Fruit fly (Drosophila melanogaster) whole organism, prepupa: Measurements from ENCODE around the gene CG16721.

Experiments
- Blimp-1 ChIP-seq: fragments of 200-800 bp; sonication (Bioruptor generic); optimal IDR thresholded peaks from 3 replicates; lab custom pipeline; 2017; ENCODE audit warnings: missing biosample characterization, missing genetic modification characterization, mild to moderate bottlenecking, moderate library complexity, missing genetic modification reagents
- CG10631 ChIP-seq: fragments of 200-800 bp; sonication (Bioruptor generic); optimal IDR thresholded peaks from 2 replicates; lab custom pipeline; 2016; ENCODE audit warnings: missing biosample characterization, missing genetic modification characterization
- CG10669 ChIP-seq: fragments of 200-800 bp; sonication (Bioruptor generic); optimal IDR thresholded peaks from 3 replicates; lab custom pipeline; 2018; ENCODE audit warnings: missing biosample characterization, mild to moderate bottlenecking, missing genetic modification characterization, moderate library complexity
- CG11762 ChIP-seq: fragments of 200-800 bp; sonication (Bioruptor generic); optimal IDR thresholded peaks from 3 replicates; lab custom pipeline; 2016; ENCODE audit warnings: missing biosample characterization, missing genetic modification characterization; ENCODE audit not compliant: insufficient read depth
- CG15336 ChIP-seq: fragments of 200-800 bp; sonication (Bioruptor generic); IDR thresholded peaks from 2 replicates; pipeline ENCODE4 v1.3.6; 2022; ENCODE audit warnings: missing biosample characterization, missing genetic modification characterization
- CG1621 ChIP-seq: fragments of 200-800 bp; sonication (Bioruptor generic); optimal IDR thresholded peaks from 3 replicates; lab custom pipeline; 2018; ENCODE audit warnings: missing biosample characterization, mild to moderate bottlenecking, missing genetic modification characterization
- CG16779 ChIP-seq: fragments of 200-800 bp; sonication (Bioruptor generic); optimal IDR thresholded peaks from 3 replicates; lab custom pipeline; 2017; ENCODE audit warnings: missing biosample characterization, mild to moderate bottlenecking, missing genetic modification characterization
- CG3032 ChIP-seq: fragments of 200-800 bp; optimal IDR thresholded peaks from 2 replicates; lab custom pipeline; 2019; ENCODE audit warnings: missing biosample characterization, mild to moderate bottlenecking, missing genetic modification characterization, moderate library complexity
- CG32006 ChIP-seq: fragments of 200-800 bp; sonication (Bioruptor generic); optimal IDR thresholded peaks from 3 replicates; lab custom pipeline; 2017; ENCODE audit warnings: missing biosample characterization, mild to moderate bottlenecking, missing genetic modification characterization
- CG34406 ChIP-seq: fragments of 200-800 bp; sonication (Bioruptor generic); optimal IDR thresholded peaks from 3 replicates; lab custom pipeline; 2016; ENCODE audit warnings: missing biosample characterization, missing genetic modification characterization
- CG4318 ChIP-seq: fragments of 200-800 bp; sonication (Bioruptor generic); optimal IDR thresholded peaks from 3 replicates; lab custom pipeline; 2017; ENCODE audit warnings: missing biosample characterization, mild to moderate bottlenecking, missing genetic modification characterization
- CG6276 ChIP-seq: fragments of 200-800 bp; sonication (Bioruptor generic); optimal IDR thresholded peaks from 2 replicates; lab custom pipeline; 2017; ENCODE audit warnings: missing biosample characterization, mild to moderate bottlenecking, missing genetic modification characterization
- CG6808 ChIP-seq: fragments of 200-800 bp; sonication (Bioruptor generic); optimal IDR thresholded peaks from 3 replicates; lab custom pipeline; 2017; ENCODE audit warnings: missing biosample characterization, missing genetic modification characterization, mild to moderate bottlenecking, moderate library complexity, missing genetic modification reagents
- CG6854 ChIP-seq: fragments of 200-800 bp; sonication (Bioruptor generic); optimal IDR thresholded peaks from 2 replicates; lab custom pipeline; 2017; ENCODE audit warnings: missing biosample characterization, mild to moderate bottlenecking, missing genetic modification characterization
- CG8119 ChIP-seq: fragments of 200-800 bp; sonication (Bioruptor generic); IDR thresholded peaks from 3 replicates; pipeline ENCODE4 v1.3.6; 2022; ENCODE audit warnings: missing biosample characterization, missing genetic modification characterization
- CG8319 ChIP-seq: fragments of 200-800 bp; sonication (Bioruptor generic); optimal IDR thresholded peaks from 3 replicates; lab custom pipeline; 2016; ENCODE audit warnings: missing biosample characterization, missing genetic modification characterization
- CG8632 ChIP-seq: fragments of 200-800 bp; sonication (Bioruptor generic); optimal IDR thresholded peaks from 3 replicates; lab custom pipeline; 2016; ENCODE audit warnings: missing biosample characterization, missing genetic modification characterization
- CG9139 ChIP-seq: fragments of 200-800 bp; sonication (Bioruptor generic); optimal IDR thresholded peaks from 3 replicates; lab custom pipeline; 2017; ENCODE audit warnings: missing biosample characterization, mild to moderate bottlenecking, missing genetic modification characterization
- Eip75B ChIP-seq: fragments of 200-800 bp; sonication (Bioruptor generic); optimal IDR thresholded peaks from 3 replicates; lab custom pipeline; 2016; ENCODE audit warnings: missing biosample characterization, missing genetic modification characterization
- Eip78C ChIP-seq: fragments of 200-800 bp; sonication (Bioruptor generic); peaks from one replicate; lab custom pipeline; 2016; ENCODE audit warnings: missing biosample characterization, missing genetic modification characterization
- Eip93F ChIP-seq: fragments of 200-800 bp; sonication (Bioruptor generic); optimal IDR thresholded peaks from 2 replicates; lab custom pipeline; 2016; ENCODE audit warnings: missing biosample characterization, mild to moderate bottlenecking, missing genetic modification characterization
- Ets21C ChIP-seq: fragments of 200-800 bp; sonication (Bioruptor generic); optimal IDR thresholded peaks from 3 replicates; lab custom pipeline; 2016; ENCODE audit warnings: missing biosample characterization, missing genetic modification characterization
- Ets96B ChIP-seq: fragments of 200-800 bp; optimal IDR thresholded peaks from 2 replicates; lab custom pipeline; 2019; ENCODE audit warnings: missing biosample characterization, mild to moderate bottlenecking, missing genetic modification characterization, moderate library complexity
- Gug ChIP-seq: fragments of 200-800 bp; sonication (Bioruptor generic); IDR thresholded peaks from 2 replicates; pipeline ENCODE4 v1.3.6; 2022; ENCODE audit warnings: missing biosample characterization, missing genetic modification characterization
- Lpt ChIP-seq: fragments of 200-800 bp; sonication (Bioruptor generic); optimal IDR thresholded peaks from 3 replicates; lab custom pipeline; 2016; ENCODE audit warnings: missing biosample characterization, missing genetic modification characterization
- Met ChIP-seq: fragments of 200-800 bp; sonication (Bioruptor generic); optimal IDR thresholded peaks from 3 replicates; lab custom pipeline; 2016; ENCODE audit warnings: missing biosample characterization, missing genetic modification characterization
- OdsH ChIP-seq: fragments of 200-800 bp; sonication (Bioruptor generic); optimal IDR thresholded peaks from 3 replicates; lab custom pipeline; 2016; ENCODE audit warnings: missing biosample characterization, missing genetic modification characterization
- Smox ChIP-seq: fragments of 200-800 bp; sonication (Bioruptor generic); optimal IDR thresholded peaks from 3 replicates; lab custom pipeline; 2016; ENCODE audit warnings: missing biosample characterization, missing genetic modification characterization
- Sox102F ChIP-seq: fragments of 200-800 bp; sonication (Bioruptor generic); optimal IDR thresholded peaks from 2 replicates; lab custom pipeline; 2016; ENCODE audit warnings: missing biosample characterization, mild to moderate bottlenecking, missing genetic modification characterization
- Sox14 ChIP-seq: fragments of 200-800 bp; sonication (Bioruptor generic); optimal IDR thresholded peaks from 3 replicates; lab custom pipeline; 2016; ENCODE audit warnings: missing biosample characterization, missing genetic modification characterization
- Sox15 ChIP-seq: fragments of 200-800 bp; sonication (Bioruptor generic); optimal IDR thresholded peaks from 3 replicates; lab custom pipeline; 2016; ENCODE audit warnings: missing biosample characterization, missing genetic modification characterization
- achi ChIP-seq: fragments of 200-800 bp; sonication (Bioruptor generic); optimal IDR thresholded peaks from 3 replicates; lab custom pipeline; 2016; ENCODE audit warnings: missing biosample characterization, missing genetic modification characterization
- acj6 ChIP-seq: fragments of 200-800 bp; sonication (Bioruptor generic); optimal IDR thresholded peaks from 3 replicates; lab custom pipeline; 2016; ENCODE audit warnings: missing biosample characterization, missing genetic modification characterization
- cyc ChIP-seq: fragments of 200-800 bp; sonication (Bioruptor generic); optimal IDR thresholded peaks from 3 replicates; lab custom pipeline; 2016; ENCODE audit warnings: missing biosample characterization, missing genetic modification characterization
- dac ChIP-seq: fragments of 200-800 bp; sonication (Bioruptor generic); optimal IDR thresholded peaks from 2 replicates; lab custom pipeline; 2017; ENCODE audit warnings: missing biosample characterization, mild to moderate bottlenecking, missing genetic modification characterization
- dsx ChIP-seq: fragments of 200-800 bp; optimal IDR thresholded peaks from 3 replicates; lab custom pipeline; 2019; ENCODE audit warnings: missing biosample characterization, mild to moderate bottlenecking, missing genetic modification characterization, moderate library complexity; ENCODE audit not compliant: poor library complexity, severe bottlenecking
- eg ChIP-seq: fragments of 200-800 bp; sonication (Bioruptor generic); IDR thresholded peaks from 3 replicates; pipeline ENCODE4 v1.3.6; 2022; ENCODE audit warnings: missing biosample characterization, missing genetic modification characterization
- fd85E ChIP-seq: fragments of 200-800 bp; sonication (Bioruptor generic); optimal IDR thresholded peaks from 3 replicates; lab custom pipeline; 2016; ENCODE audit warnings: missing biosample characterization, missing genetic modification characterization
- fkh ChIP-seq: fragments of 200-800 bp; sonication (Bioruptor generic); optimal IDR thresholded peaks from 3 replicates; lab custom pipeline; 2017; ENCODE audit warnings: missing biosample characterization, mild to moderate bottlenecking, missing genetic modification characterization, moderate library complexity
- lz ChIP-seq: fragments of 200-800 bp; sonication (Bioruptor generic); optimal IDR thresholded peaks from 3 replicates; lab custom pipeline; 2016; ENCODE audit warnings: missing biosample characterization, missing genetic modification characterization
- net ChIP-seq: fragments of 200-800 bp; sonication (Bioruptor generic); optimal IDR thresholded peaks from 3 replicates; lab custom pipeline; 2016; ENCODE audit warnings: missing biosample characterization, missing genetic modification characterization
- pdm3 ChIP-seq: fragments of 200-800 bp; sonication (Bioruptor generic); optimal IDR thresholded peaks from 3 replicates; lab custom pipeline; 2016; ENCODE audit warnings: missing biosample characterization, missing genetic modification characterization
- spab ChIP-seq: fragments of 200-800 bp; sonication (Bioruptor generic); optimal IDR thresholded peaks from 2 replicates; lab custom pipeline; 2017; ENCODE audit warnings: missing biosample characterization, mild to moderate bottlenecking, missing genetic modification characterization, missing genetic modification reagents
- ss ChIP-seq, 2 experiments: fragments of 200-800 bp; sonication (Bioruptor generic); optimal IDR thresholded peaks; 2 replicates in 1 of 2; 3 replicates in 1 of 2; lab custom pipeline; 2017 to 2018; ENCODE audit warnings: mild to moderate bottlenecking in 2 of 2, missing biosample characterization in 2 of 2, missing genetic modification characterization in 2 of 2, moderate library complexity in 1 of 2
- svp ChIP-seq: fragments of 200-800 bp; sonication (Bioruptor generic); peaks from one replicate; lab custom pipeline; 2016; ENCODE audit warnings: missing biosample characterization, missing genetic modification characterization
- topi ChIP-seq: fragments of 200-800 bp; sonication (Bioruptor generic); optimal IDR thresholded peaks from 3 replicates; lab custom pipeline; 2016; ENCODE audit warnings: missing biosample characterization, missing genetic modification characterization

The CG16721 gene

dm6 chrX:5914992-5915751, 35.5 kb downstream of the CG16721 start:
- TF ChIP-seq Eip78C (GFP tag; lab: Kevin White, UChicago), result peak; percentile 6
- no peak for TF ChIP-seq OdsH (GFP tag; lab: Kevin White, UChicago)
- peak; percentile 99 for TF ChIP-seq svp (GFP tag; lab: Kevin White, UChicago)
- TF ChIP-seq, all 60 proteins: peak for 2

dm6 chrX:5915752-5916493, 36.3 kb downstream of the CG16721 start:
- TF ChIP-seq Lpt (GFP tag; lab: Kevin White, UChicago), result no peak
- TF ChIP-seq Sox14 (GFP tag; lab: Kevin White, UChicago), result no peak
- TF ChIP-seq CG34406 (GFP tag; lab: Kevin White, UChicago), result no peak
- peak; percentile 3 for TF ChIP-seq Sox102F (GFP tag; lab: Kevin White, UChicago)
- peak; percentile 16 for TF ChIP-seq topi (GFP tag; lab: Kevin White, UChicago)
- no peak for TF ChIP-seq CG6854 (GFP tag; lab: Kevin White, UChicago)
- TF ChIP-seq cyc (GFP tag; lab: Kevin White, UChicago), result no peak
- TF ChIP-seq Eip93F (GFP tag; lab: Kevin White, UChicago), result no peak
- no peak for TF ChIP-seq achi
- no peak for TF ChIP-seq pdm3 (GFP tag; lab: Kevin White, UChicago)
- no peak for TF ChIP-seq Smox (GFP tag; lab: Kevin White, UChicago)
- no peak for TF ChIP-seq CG9139
- peak; percentile 15 for TF ChIP-seq CG8632 (GFP tag; lab: Kevin White, UChicago)
- TF ChIP-seq CG32006 (GFP tag; lab: Kevin White, UChicago), result peak; percentile 45
- no peak for TF ChIP-seq Ets96B
- TF ChIP-seq Blimp-1 (GFP tag; lab: Kevin White, UChicago), result no peak
- peak; percentile 67; the same call in 1 of the 2 replicates for TF ChIP-seq CG15336
- no peak; the same call in 1 of the 3 replicates for TF ChIP-seq CG8119
- TF ChIP-seq dsx, result no peak
- peak; percentile 62 for TF ChIP-seq Eip78C (GFP tag; lab: Kevin White, UChicago)
- no peak for TF ChIP-seq CG10669
- peak; percentile 22 for TF ChIP-seq CG10631
- no peak for TF ChIP-seq CG6276 (GFP tag; lab: Kevin White, UChicago)
- TF ChIP-seq CG16779, result peak; percentile 19
- no peak for TF ChIP-seq Gug (GFP tag; lab: Robert Waterston, UW)
- TF ChIP-seq dac, result no peak
- TF ChIP-seq Ets21C, result peak; percentile 13
- no peak for TF ChIP-seq fkh (GFP tag; lab: Kevin White, UChicago)
- 0 out of 3 replicates have a peak, but pooled peaks have one; percentile 38 for TF ChIP-seq eg
- peak; percentile 40 for TF ChIP-seq net (GFP tag; lab: Kevin White, UChicago)
- no peak for TF ChIP-seq svp (GFP tag; lab: Kevin White, UChicago)
- no peak for TF ChIP-seq spab
- TF ChIP-seq CG11762 (GFP tag; lab: Kevin White, UChicago), result no peak
- TF ChIP-seq acj6 (GFP tag; lab: Kevin White, UChicago), result peak; percentile 13
- no peak for TF ChIP-seq fd85E (GFP tag; lab: Kevin White, UChicago)
- TF ChIP-seq CG8319, result no peak
- peak; percentile 3 for TF ChIP-seq CG6808 (GFP tag; lab: Kevin White, UChicago)
- no peak for TF ChIP-seq CG3032
- TF ChIP-seq Met (GFP tag; lab: Kevin White, UChicago), result no peak
- peak in 1 of 2 experiments; percentile 40 for TF ChIP-seq ss (GFP tag; optimal IDR thresholded peaks at IDR 0.05; lab: Kevin White, UChicago)
- no peak for TF ChIP-seq CG4318 (GFP tag; lab: Kevin White, UChicago)
- no peak for TF ChIP-seq Eip75B (GFP tag; lab: Kevin White, UChicago)
- no peak for TF ChIP-seq Sox15 (GFP tag; lab: Kevin White, UChicago)
- no peak for TF ChIP-seq OdsH (GFP tag; lab: Kevin White, UChicago)
- TF ChIP-seq CG1621, result no peak
- no peak for TF ChIP-seq lz (GFP tag; lab: Kevin White, UChicago)
